Fruit fly (Drosophila melanogaster) whole organism, embryonic: Measurements from ENCODE around the gene Gr64f.

Experiments used
- Adf1 ChIP-seq: fragments of 200-800 bp; sonication (Bioruptor generic); IDR thresholded peaks from 2 replicates; pipeline ENCODE4 v1.3.6; 2022; ENCODE audit warnings: missing biosample characterization, missing genetic modification characterization
- Bteb2 ChIP-seq: fragments of 200-800 bp; sonication (Bioruptor generic); optimal IDR thresholded peaks from 2 replicates; lab custom pipeline; 2016; ENCODE audit warnings: missing biosample characterization, missing genetic modification characterization
- CG10209 ChIP-seq: fragments of 200-800 bp; sonication (Bioruptor generic); optimal IDR thresholded peaks from 3 replicates; lab custom pipeline; 2017; ENCODE audit warnings: missing biosample characterization, mild to moderate bottlenecking, missing genetic modification characterization, missing genetic modification reagents
- CG10543 ChIP-seq: fragments of 200-800 bp; sonication (Bioruptor generic); optimal IDR thresholded peaks from 3 replicates; lab custom pipeline; 2017; ENCODE audit warnings: missing biosample characterization, mild to moderate bottlenecking, missing genetic modification characterization, moderate library complexity
- CG10654 ChIP-seq: fragments of 200-800 bp; sonication (Bioruptor generic); optimal IDR thresholded peaks from 2 replicates; lab custom pipeline; 2016; ENCODE audit warnings: missing biosample characterization, missing genetic modification characterization
- CG11247 ChIP-seq: fragments of 200-800 bp; sonication (Bioruptor generic); IDR thresholded peaks from 2 replicates; pipeline ENCODE4 v1.3.6; 2022; ENCODE audit warnings: missing biosample characterization, missing genetic modification characterization
- CG12104 ChIP-seq: fragments of 200-800 bp; sonication (Bioruptor generic); optimal IDR thresholded peaks from 3 replicates; lab custom pipeline; 2016; ENCODE audit warnings: missing biosample characterization, missing genetic modification characterization
- CG12219 ChIP-seq: fragments of 200-800 bp; sonication (Bioruptor generic); optimal IDR thresholded peaks from 3 replicates; lab custom pipeline; 2018; ENCODE audit warnings: missing biosample characterization, mild to moderate bottlenecking, missing genetic modification characterization
- CG13775 ChIP-seq: fragments of 200-800 bp; sonication (Bioruptor generic); optimal IDR thresholded peaks from 3 replicates; lab custom pipeline; 2017; ENCODE audit warnings: missing biosample characterization, mild to moderate bottlenecking, missing genetic modification characterization
- CG14050 ChIP-seq: fragments of 200-800 bp; sonication (Bioruptor generic); IDR thresholded peaks from 3 replicates; pipeline ENCODE4 v1.3.6; 2022; ENCODE audit warnings: missing biosample characterization, missing genetic modification characterization
- CG1603 ChIP-seq: fragments of 200-800 bp; sonication (Bioruptor generic); optimal IDR thresholded peaks from 2 replicates; lab custom pipeline; 2019; ENCODE audit warnings: missing biosample characterization, mild to moderate bottlenecking, missing genetic modification characterization, moderate library complexity
- CG17802 ChIP-seq: fragments of 200-800 bp; sonication (Bioruptor generic); optimal IDR thresholded peaks from 2 replicates; lab custom pipeline; 2018; ENCODE audit warnings: missing biosample characterization, mild to moderate bottlenecking, missing genetic modification characterization, moderate library complexity
- CG1792 ChIP-seq: fragments of 200-800 bp; sonication (Bioruptor generic); optimal IDR thresholded peaks from 2 replicates; lab custom pipeline; 2016; ENCODE audit warnings: missing biosample characterization, missing genetic modification characterization
- CG18764 ChIP-seq: fragments of 200-800 bp; sonication (Bioruptor generic); optimal IDR thresholded peaks from 3 replicates; lab custom pipeline; 2016; ENCODE audit warnings: missing biosample characterization, missing genetic modification characterization
- CG3065 ChIP-seq: fragments of 200-800 bp; sonication (Bioruptor generic); optimal IDR thresholded peaks from 2 replicates; lab custom pipeline; 2016; ENCODE audit warnings: missing biosample characterization, missing genetic modification characterization
- CG33557 ChIP-seq: fragments of 200-800 bp; sonication (Bioruptor generic); optimal IDR thresholded peaks from 2 replicates; lab custom pipeline; 2019; ENCODE audit warnings: missing biosample characterization, mild to moderate bottlenecking, missing genetic modification characterization, moderate library complexity
- CG4617 ChIP-seq: fragments of 200-800 bp; sonication (Bioruptor generic); optimal IDR thresholded peaks from 3 replicates; lab custom pipeline; 2016; ENCODE audit warnings: missing biosample characterization, missing genetic modification characterization, borderline replicate concordance
- CG4854 ChIP-seq: fragments of 200-800 bp; sonication (Bioruptor generic); optimal IDR thresholded peaks from 2 replicates; lab custom pipeline; 2016; ENCODE audit warnings: missing biosample characterization, missing genetic modification characterization, inconsistent platforms
- CG5953 ChIP-seq: fragments of 200-800 bp; sonication (Bioruptor generic); IDR thresholded peaks from 2 replicates; pipeline ENCODE4 v1.3.6; 2022; ENCODE audit warnings: missing biosample characterization, missing genetic modification characterization
- CG7963 ChIP-seq: fragments of 200-800 bp; sonication (Bioruptor generic); IDR thresholded peaks from 3 replicates; pipeline ENCODE4 v1.3.6; 2022; ENCODE audit warnings: missing biosample characterization, missing genetic modification characterization; ENCODE audit not compliant: partially characterized antibody
- CG8359 ChIP-seq: fragments of 200-800 bp; sonication (Bioruptor generic); optimal IDR thresholded peaks from 2 replicates; lab custom pipeline; 2017; ENCODE audit warnings: missing biosample characterization, mild to moderate bottlenecking, missing genetic modification characterization, borderline replicate concordance
- D ChIP-seq, 2 experiments: fragments of 200-800 bp in 1 of 2; fragments of >200 bp in 1 of 2; sonication (Bioruptor generic) in 1 of 2; optimal IDR thresholded peaks; 2 replicates in 1 of 2; 3 replicates in 1 of 2; lab custom pipeline; 2017; ENCODE audit warnings: mild to moderate bottlenecking in 1 of 2, missing biosample characterization in 1 of 2, missing genetic modification characterization in 1 of 2, missing genetic modification reagents in 1 of 2
- Eip74EF ChIP-seq, 2 experiments: fragments of 200-800 bp in 1 of 2; fragments of >200 bp in 1 of 2; sonication (Bioruptor generic) in 1 of 2; optimal IDR thresholded peaks; 2 replicates each; lab custom pipeline; 2017 to 2019; ENCODE audit warnings: missing biosample characterization in 2 of 2, missing genetic modification characterization in 2 of 2, mild to moderate bottlenecking in 1 of 2, moderate library complexity in 1 of 2
- Ets65A ChIP-seq: fragments of 200-800 bp; sonication (Bioruptor generic); peaks from one replicate; lab custom pipeline; 2016; ENCODE audit warnings: missing biosample characterization, missing genetic modification characterization
- Ets97D ChIP-seq: fragments of 200-800 bp; sonication (Bioruptor generic); optimal IDR thresholded peaks from 3 replicates; lab custom pipeline; 2016; ENCODE audit warnings: missing biosample characterization, missing genetic modification characterization
- Fer3 ChIP-seq: fragments of 200-800 bp; sonication (Bioruptor generic); optimal IDR thresholded peaks from 2 replicates; lab custom pipeline; 2018; ENCODE audit warnings: missing biosample characterization, mild to moderate bottlenecking, missing genetic modification characterization, moderate library complexity
- Gug ChIP-seq: fragments of 200-800 bp; sonication (Bioruptor generic); IDR thresholded peaks from 4 replicates; pipeline ENCODE4 v1.3.6; 2022; ENCODE audit warnings: missing biosample characterization, missing genetic modification characterization
- H2.0 ChIP-seq: fragments of 200-800 bp; sonication (Bioruptor generic); IDR thresholded peaks from 2 replicates; pipeline ENCODE4 v1.3.6; 2022; ENCODE audit warnings: missing biosample characterization, missing genetic modification characterization
- HLH3B ChIP-seq: fragments of 200-800 bp; sonication (Bioruptor generic); IDR thresholded peaks from 2 replicates; pipeline ENCODE4 v1.3.6; 2022; ENCODE audit warnings: missing biosample characterization, missing genetic modification characterization
- Hmr ChIP-seq: fragments of 200-800 bp; sonication (Bioruptor generic); optimal IDR thresholded peaks from 3 replicates; lab custom pipeline; 2017; ENCODE audit warnings: mild to moderate bottlenecking, missing biosample characterization, missing genetic modification reagents, missing genetic modification characterization
- Hmx ChIP-seq: fragments of 200-800 bp; sonication (Bioruptor generic); optimal IDR thresholded peaks from 2 replicates; lab custom pipeline; 2016; ENCODE audit warnings: missing biosample characterization, missing genetic modification characterization
- Neu2 ChIP-seq: fragments of 200-800 bp; sonication (Bioruptor generic); optimal IDR thresholded peaks from 3 replicates; lab custom pipeline; 2016; ENCODE audit warnings: missing biosample characterization, missing genetic modification characterization, borderline replicate concordance
- bab2 ChIP-seq: fragments of 200-800 bp; sonication (Bioruptor generic); optimal IDR thresholded peaks from 2 replicates; lab custom pipeline; 2016; ENCODE audit warnings: missing biosample characterization, missing genetic modification characterization
- cas ChIP-seq: fragments of 200-800 bp; sonication (Bioruptor generic); IDR thresholded peaks from 2 replicates; pipeline ENCODE4 v1.3.6; 2022; ENCODE audit warnings: missing biosample characterization, missing genetic modification characterization
- chif ChIP-seq, 2 experiments: fragments of 200-800 bp; sonication (Bioruptor generic); optimal IDR thresholded peaks; 3 replicates each; lab custom pipeline; 2016; ENCODE audit warnings: missing biosample characterization in 2 of 2, missing genetic modification characterization in 2 of 2
- chinmo ChIP-seq: fragments of 200-800 bp; sonication (Bioruptor generic); IDR thresholded peaks from 4 replicates; pipeline ENCODE4 v1.3.6; 2022; ENCODE audit warnings: missing biosample characterization, missing genetic modification characterization; ENCODE audit not compliant: partially characterized antibody
- danr ChIP-seq: fragments of 200-800 bp; sonication (Bioruptor generic); IDR thresholded peaks from 2 replicates; pipeline ENCODE4 v1.3.6; 2022; ENCODE audit warnings: missing biosample characterization, missing genetic modification characterization
- dm ChIP-seq: fragments of 200-800 bp; sonication (Bioruptor generic); optimal IDR thresholded peaks from 3 replicates; lab custom pipeline; 2016; ENCODE audit warnings: missing biosample characterization, missing genetic modification characterization
- dpn ChIP-seq, 2 experiments: fragments of 200-800 bp; sonication (Bioruptor generic); optimal IDR thresholded peaks; 3 replicates each; lab custom pipeline; 2016; ENCODE audit warnings: missing biosample characterization in 2 of 2, missing genetic modification characterization in 2 of 2
- gcm ChIP-seq: fragments of 200-800 bp; sonication (Bioruptor generic); optimal IDR thresholded peaks from 2 replicates; lab custom pipeline; 2019; ENCODE audit warnings: missing biosample characterization, mild to moderate bottlenecking, missing genetic modification characterization, moderate library complexity
- hb ChIP-seq: fragments of 200-800 bp; sonication (Bioruptor generic); IDR thresholded peaks from 3 replicates; pipeline ENCODE4 v1.3.6; 2022; ENCODE audit warnings: missing biosample characterization, missing genetic modification characterization; ENCODE audit not compliant: partially characterized antibody
- hth ChIP-seq: fragments of >200 bp; optimal IDR thresholded peaks from 2 replicates; lab custom pipeline; 2017; ENCODE audit warnings: inconsistent platforms
- oc ChIP-seq: fragments of 200-800 bp; sonication (Bioruptor generic); optimal IDR thresholded peaks from 2 replicates; lab custom pipeline; 2018; ENCODE audit warnings: missing biosample characterization, mild to moderate bottlenecking, missing genetic modification characterization, moderate library complexity
- p53 ChIP-seq: fragments of 200-800 bp; sonication (Bioruptor generic); optimal IDR thresholded peaks from 2 replicates; lab custom pipeline; 2016; ENCODE audit warnings: missing biosample characterization, missing genetic modification characterization
- pan ChIP-seq, 4 experiments: fragments of >200 bp in 3 of 4; fragments of 200-800 bp in 1 of 4; sonication (Bioruptor generic) in 1 of 4; optimal IDR thresholded peaks in 3 of 4; IDR thresholded peaks in 1 of 4; 2 replicates each; pipeline versions ENCODE4 v1.3.6 to Lab custom; 2017 to 2022; ENCODE audit warnings: missing biosample characterization in 2 of 4, missing genetic modification characterization in 2 of 4, mixed read lengths in 1 of 4
- sisA ChIP-seq: fragments of 200-800 bp; sonication (Bioruptor generic); IDR thresholded peaks from 2 replicates; pipeline ENCODE4 v1.3.6; 2022; ENCODE audit warnings: missing biosample characterization, missing genetic modification characterization
- so ChIP-seq: fragments of 200-800 bp; sonication (Bioruptor generic); IDR thresholded peaks from 3 replicates; pipeline ENCODE4 v1.3.6; 2022; ENCODE audit warnings: missing biosample characterization, missing genetic modification characterization
- tap ChIP-seq: fragments of 200-800 bp; optimal IDR thresholded peaks from 3 replicates; lab custom pipeline; 2019; ENCODE audit warnings: missing biosample characterization, mild to moderate bottlenecking, missing genetic modification characterization, moderate library complexity
- unc-4 ChIP-seq: fragments of 200-800 bp; sonication (Bioruptor generic); IDR thresholded peaks from 2 replicates; pipeline ENCODE4 v1.3.6; 2022; ENCODE audit warnings: missing biosample characterization, missing genetic modification characterization; ENCODE audit not compliant: partially characterized antibody

Gene Gr64f

dm6 chr3L:4016754-4017153 is 18.8 kb upstream of the Gr64f start (continued):
- TF ChIP-seq CG4854 (GFP tag; lab: Kevin White, UChicago) = no peak
- peak; percentile 79 for TF ChIP-seq sisA (GFP tag; lab: Robert Waterston, UW)
- TF ChIP-seq chinmo (GFP tag; lab: Robert Waterston, UW) = no peak
- TF ChIP-seq CG17802 (tag; lab: Kevin White, UChicago) = peak; percentile 25
- peak; percentile 56; the same call in 1 of the 2 replicates for TF ChIP-seq danr (GFP tag; lab: Robert Waterston, UW)
- TF ChIP-seq CG10654 (GFP tag; lab: Kevin White, UChicago) = peak; percentile 61
- peak; percentile 42 for TF ChIP-seq CG13775 (GFP tag; lab: Kevin White, UChicago)
- no peak for TF ChIP-seq Neu2 (GFP tag; lab: Kevin White, UChicago)
- peak; percentile 54 for TF ChIP-seq bab2
- TF ChIP-seq CG1603 (tag; lab: Kevin White, UChicago) = peak; percentile 91
- no peak for TF ChIP-seq CG14050 (GFP tag; lab: Robert Waterston, UW)
- TF ChIP-seq CG8359 (GFP tag; lab: Kevin White, UChicago) = no peak
- TF ChIP-seq HLH3B (GFP tag; lab: Robert Waterston, UW) = peak; percentile 67
- TF ChIP-seq Gug (GFP tag; lab: Robert Waterston, UW) = peak; percentile 75; the same call in 3 of the 4 replicates
- peak; percentile 19 to 85 for TF ChIP-seq chif (GFP tag; optimal IDR thresholded peaks at IDR 0.05; lab: Kevin White, UChicago)
- peak; percentile 68 for TF ChIP-seq CG33557
- TF ChIP-seq p53 (GFP tag; lab: Kevin White, UChicago) = peak; percentile 0
- TF ChIP-seq dpn (GFP tag; optimal IDR thresholded peaks at IDR 0.05; lab: Kevin White, UChicago) = peak; percentile 60 to 71
- no peak for TF ChIP-seq CG3065 (GFP tag; lab: Kevin White, UChicago)
- no peak for TF ChIP-seq CG10543 (GFP tag; lab: Kevin White, UChicago)
- peak; percentile 18 for TF ChIP-seq tap
- no peak for TF ChIP-seq CG1792 (GFP tag; lab: Kevin White, UChicago)
- TF ChIP-seq dm (GFP tag; lab: Kevin White, UChicago) = peak; percentile 10
- no peak for TF ChIP-seq oc (tag; lab: Kevin White, UChicago)
- TF ChIP-seq CG11247 (GFP tag; lab: Robert Waterston, UW) = no peak
- peak; percentile 97 for TF ChIP-seq Ets65A (GFP tag; lab: Kevin White, UChicago)
- no peak for TF ChIP-seq CG7963 (GFP tag; lab: Robert Waterston, UW)
- TF ChIP-seq CG18764 (GFP tag; lab: Kevin White, UChicago) = peak; percentile 58
- 0 out of 3 replicates have a peak, but pooled peaks have one; percentile 13 for TF ChIP-seq so (GFP tag; lab: Robert Waterston, UW)
- TF ChIP-seq Bteb2 (GFP tag; lab: Kevin White, UChicago) = no peak
- TF ChIP-seq CG4617 = peak; percentile 16
- TF ChIP-seq D (optimal IDR thresholded peaks at IDR 0.05; lab: Kevin White, UChicago) = no peak
- TF ChIP-seq D (GFP tag; optimal IDR thresholded peaks at IDR 0.05; lab: Kevin White, UChicago) = peak; percentile 70
- TF ChIP-seq Hmr (GFP tag; lab: Kevin White, UChicago) = no peak
- no peak for TF ChIP-seq hb
- no peak for TF ChIP-seq Hmx (GFP tag; lab: Kevin White, UChicago)
- no peak for TF ChIP-seq CG12104 (GFP tag; lab: Kevin White, UChicago)
- peak; percentile 4 for TF ChIP-seq Ets97D (GFP tag; lab: Kevin White, UChicago)
- TF ChIP-seq Fer3 (tag; lab: Kevin White, UChicago) = peak; percentile 11
- TF ChIP-seq CG12219 (GFP tag; lab: Kevin White, UChicago) = peak; percentile 65
- peak; percentile 55; the same call in 1 of the 2 replicates for TF ChIP-seq CG5953 (GFP tag; lab: Robert Waterston, UW)
- TF ChIP-seq unc-4 (GFP tag; lab: Robert Waterston, UW) = no peak
- TF ChIP-seq pan (optimal IDR thresholded peaks at IDR 0.05; lab: Kevin White, UChicago) = no peak
- TF ChIP-seq pan (GFP tag; optimal IDR thresholded peaks at IDR 0.05 in 1 of 2, IDR thresholded peaks at IDR 0.05 in 1 of 2) = peak in 1 of 2 experiments; percentile 71
- peak; percentile 47 for TF ChIP-seq CG10209 (GFP tag; lab: Kevin White, UChicago)
- no peak for TF ChIP-seq hth (lab: Kevin White, UChicago)
- TF ChIP-seq H2.0 (GFP tag; lab: Robert Waterston, UW) = peak; percentile 70
- TF ChIP-seq Adf1 (GFP tag; lab: Robert Waterston, UW) = no peak
- TF ChIP-seq gcm (GFP tag; lab: Kevin White, UChicago) = peak; percentile 12
- TF ChIP-seq Eip74EF (GFP tag; optimal IDR thresholded peaks at IDR 0.05; lab: Kevin White, UChicago) = no peak
- no peak for TF ChIP-seq cas (GFP tag; lab: Robert Waterston, UW)
